Fruit fly (Drosophila melanogaster) whole organism, embryonic: Measurements from ENCODE around the gene sip3.

Experiments
- Asciz ChIP-seq: fragments of 200-800 bp; sonication (Bioruptor generic); optimal IDR thresholded peaks from 2 replicates; lab custom pipeline; 2017; ENCODE audit warnings: missing biosample characterization, mild to moderate bottlenecking, missing genetic modification characterization, missing genetic modification reagents
- CG13296 ChIP-seq: fragments of 200-800 bp; sonication (Bioruptor generic); optimal IDR thresholded peaks from 3 replicates; lab custom pipeline; 2018; ENCODE audit warnings: missing biosample characterization, mild to moderate bottlenecking, missing genetic modification characterization
- CG14441 ChIP-seq: fragments of 200-800 bp; sonication (Bioruptor generic); IDR thresholded peaks from 2 replicates; pipeline ENCODE4 v1.3.6; 2022; ENCODE audit warnings: missing biosample characterization, missing genetic modification characterization
- CG17328 ChIP-seq: fragments of 200-800 bp; sonication (Bioruptor generic); IDR thresholded peaks from 2 replicates; pipeline ENCODE4 v1.3.6; 2022; ENCODE audit warnings: missing biosample characterization, missing genetic modification characterization
- CG17359 ChIP-seq: fragments of 200-800 bp; sonication (Bioruptor generic); optimal IDR thresholded peaks from 3 replicates; lab custom pipeline; 2018; ENCODE audit warnings: missing biosample characterization, mild to moderate bottlenecking, missing genetic modification characterization, moderate library complexity
- CG30403 ChIP-seq: fragments of 200-800 bp; sonication (Bioruptor generic); optimal IDR thresholded peaks from 3 replicates; lab custom pipeline; 2016; ENCODE audit warnings: missing biosample characterization, missing genetic modification characterization
- CG31388 ChIP-seq: fragments of 200-800 bp; sonication (Bioruptor generic); optimal IDR thresholded peaks from 2 replicates; lab custom pipeline; 2016; ENCODE audit warnings: missing biosample characterization, missing genetic modification characterization
- CG32767 ChIP-seq: fragments of 200-800 bp; sonication (Bioruptor generic); IDR thresholded peaks from 2 replicates; pipeline ENCODE4 v1.3.6; 2022; ENCODE audit warnings: missing biosample characterization, missing genetic modification characterization
- CG32772 ChIP-seq: fragments of 200-800 bp; sonication (Bioruptor generic); IDR thresholded peaks from 2 replicates; pipeline ENCODE4 v1.3.6; 2022; ENCODE audit warnings: missing biosample characterization, missing genetic modification characterization
- CG4360 ChIP-seq: fragments of 200-800 bp; sonication (Bioruptor generic); IDR thresholded peaks from 2 replicates; pipeline ENCODE4 v1.3.6; 2022; ENCODE audit warnings: missing biosample characterization, missing genetic modification characterization
- CG6272 ChIP-seq: fragments of 200-800 bp; sonication (Bioruptor generic); IDR thresholded peaks from 2 replicates; pipeline ENCODE4 v1.3.6; 2022; ENCODE audit warnings: missing biosample characterization, missing genetic modification characterization
- CG6689 ChIP-seq: fragments of 200-800 bp; sonication (Bioruptor generic); IDR thresholded peaks from 2 replicates; pipeline ENCODE4 v1.3.6; 2022; ENCODE audit warnings: missing biosample characterization, missing genetic modification characterization
- CG7357 ChIP-seq: fragments of 200-800 bp; sonication (Bioruptor generic); IDR thresholded peaks from 3 replicates; pipeline ENCODE4 v1.3.6; 2022; ENCODE audit warnings: missing biosample characterization, missing genetic modification characterization
- CG7786 ChIP-seq: fragments of 200-800 bp; sonication (Bioruptor generic); optimal IDR thresholded peaks from 2 replicates; lab custom pipeline; 2016; ENCODE audit warnings: missing biosample characterization, missing genetic modification characterization
- CG8478 ChIP-seq: fragments of >200 bp; optimal IDR thresholded peaks from 2 replicates; lab custom pipeline; 2018
- CG8944 ChIP-seq: fragments of 200-800 bp; sonication (Bioruptor generic); optimal IDR thresholded peaks from 3 replicates; lab custom pipeline; 2016; ENCODE audit warnings: missing biosample characterization, missing genetic modification characterization
- CG9727 ChIP-seq: fragments of 200-800 bp; sonication (Bioruptor generic); optimal IDR thresholded peaks from 3 replicates; lab custom pipeline; 2017; ENCODE audit warnings: missing biosample characterization, mild to moderate bottlenecking, missing genetic modification characterization
- CG9797 ChIP-seq: fragments of 200-800 bp; sonication (Bioruptor generic); optimal IDR thresholded peaks from 3 replicates; lab custom pipeline; 2018; ENCODE audit warnings: missing biosample characterization, mild to moderate bottlenecking, missing genetic modification characterization
- Camta ChIP-seq: fragments of 200-800 bp; sonication (Bioruptor generic); optimal IDR thresholded peaks from 2 replicates; lab custom pipeline; 2016; ENCODE audit warnings: missing biosample characterization, missing genetic modification characterization
- Dip3 ChIP-seq: fragments of 200-800 bp; sonication (Bioruptor generic); optimal IDR thresholded peaks from 3 replicates; lab custom pipeline; 2016; ENCODE audit warnings: missing biosample characterization, missing genetic modification characterization
- Dp ChIP-seq: fragments of 200-800 bp; sonication (Bioruptor generic); optimal IDR thresholded peaks from 2 replicates; lab custom pipeline; 2018; ENCODE audit warnings: missing biosample characterization, mild to moderate bottlenecking, missing genetic modification characterization, moderate library complexity
- Dref ChIP-seq: fragments of 200-800 bp; sonication (Bioruptor generic); IDR thresholded peaks from 2 replicates; pipeline ENCODE4 v1.3.6; 2022; ENCODE audit warnings: missing biosample characterization, missing genetic modification characterization
- Fer2 ChIP-seq: fragments of 200-800 bp; sonication (Bioruptor generic); optimal IDR thresholded peaks from 2 replicates; lab custom pipeline; 2018; ENCODE audit warnings: missing biosample characterization, mild to moderate bottlenecking, missing genetic modification characterization, moderate library complexity
- Hand ChIP-seq: fragments of 200-800 bp; sonication (Bioruptor generic); optimal IDR thresholded peaks from 2 replicates; lab custom pipeline; 2017; ENCODE audit warnings: mild to moderate bottlenecking, missing biosample characterization, missing genetic modification reagents, missing genetic modification characterization
- Hr51 ChIP-seq, 2 experiments: fragments of 200-800 bp; sonication (Bioruptor generic); optimal IDR thresholded peaks; 2 replicates in 1 of 2; 3 replicates in 1 of 2; lab custom pipeline; 2016 to 2018; ENCODE audit warnings: missing biosample characterization in 2 of 2, missing genetic modification characterization in 2 of 2, mild to moderate bottlenecking in 1 of 2, moderate library complexity in 1 of 2
- MBD-R2 ChIP-seq: fragments of 200-800 bp; sonication (Bioruptor generic); IDR thresholded peaks from 2 replicates; pipeline ENCODE4 v1.3.6; 2022; ENCODE audit warnings: missing biosample characterization, missing genetic modification characterization
- Mrtf ChIP-seq: fragments of 200-800 bp; sonication (Bioruptor generic); IDR thresholded peaks from 3 replicates; pipeline ENCODE4 v1.3.6; 2022; ENCODE audit warnings: missing biosample characterization, missing genetic modification characterization
- Nf-YA ChIP-seq: fragments of 200-800 bp; sonication (Bioruptor generic); IDR thresholded peaks from 2 replicates; pipeline ENCODE4 v1.3.6; 2022; ENCODE audit warnings: missing biosample characterization, missing genetic modification characterization
- Taf1 ChIP-seq: fragments of 200-800 bp; sonication (Bioruptor generic); IDR thresholded peaks from 2 replicates; pipeline ENCODE4 v1.3.6; 2022; ENCODE audit warnings: missing biosample characterization, missing genetic modification characterization
- ase ChIP-seq: fragments of 200-800 bp; sonication (Bioruptor generic); IDR thresholded peaks from 3 replicates; pipeline ENCODE4 v1.3.6; 2022; ENCODE audit warnings: missing biosample characterization, missing genetic modification characterization
- bbx ChIP-seq: fragments of 200-800 bp; sonication (Bioruptor generic); IDR thresholded peaks from 2 replicates; pipeline ENCODE4 v1.3.6; 2022; ENCODE audit warnings: missing biosample characterization, missing genetic modification characterization; ENCODE audit not compliant: partially characterized antibody
- cg ChIP-seq: fragments of 200-800 bp; sonication (Bioruptor generic); optimal IDR thresholded peaks from 3 replicates; lab custom pipeline; 2019; ENCODE audit warnings: missing biosample characterization, mild to moderate bottlenecking, missing genetic modification characterization, moderate library complexity
- chinmo ChIP-seq: fragments of 200-800 bp; sonication (Bioruptor generic); IDR thresholded peaks from 4 replicates; pipeline ENCODE4 v1.3.6; 2022; ENCODE audit warnings: missing biosample characterization, missing genetic modification characterization; ENCODE audit not compliant: partially characterized antibody
- corto ChIP-seq: fragments of 200-800 bp; sonication (Bioruptor generic); optimal IDR thresholded peaks from 2 replicates; lab custom pipeline; 2016; ENCODE audit warnings: missing biosample characterization, mild to moderate bottlenecking, missing genetic modification characterization, moderate library complexity
- crol ChIP-seq: fragments of 200-800 bp; sonication (Bioruptor generic); IDR thresholded peaks from 2 replicates; pipeline ENCODE4 v1.3.6; 2022; ENCODE audit warnings: missing biosample characterization, missing genetic modification characterization
- dmrt11E ChIP-seq: fragments of 200-800 bp; sonication (Bioruptor generic); optimal IDR thresholded peaks from 3 replicates; lab custom pipeline; 2018; ENCODE audit warnings: missing biosample characterization, mild to moderate bottlenecking, missing genetic modification characterization, moderate library complexity
- ham ChIP-seq: fragments of 200-800 bp; sonication (Bioruptor generic); IDR thresholded peaks from 2 replicates; pipeline ENCODE4 v1.3.6; 2022; ENCODE audit warnings: missing biosample characterization, missing genetic modification characterization
- hbn ChIP-seq: fragments of 200-800 bp; sonication (Bioruptor generic); IDR thresholded peaks from 2 replicates; pipeline ENCODE4 v1.3.6; 2022; ENCODE audit warnings: missing biosample characterization, missing genetic modification characterization; ENCODE audit not compliant: partially characterized antibody
- her ChIP-seq: fragments of 200-800 bp; sonication (Bioruptor generic); optimal IDR thresholded peaks from 2 replicates; lab custom pipeline; 2016; ENCODE audit warnings: missing biosample characterization, missing genetic modification characterization
- oc ChIP-seq: fragments of 200-800 bp; sonication (Bioruptor generic); optimal IDR thresholded peaks from 2 replicates; lab custom pipeline; 2018; ENCODE audit warnings: missing biosample characterization, mild to moderate bottlenecking, missing genetic modification characterization, moderate library complexity
- peb ChIP-seq: fragments of 200-800 bp; sonication (Bioruptor generic); IDR thresholded peaks from 2 replicates; pipeline ENCODE4 v1.3.6; 2022; ENCODE audit warnings: missing biosample characterization, missing genetic modification characterization
- pfk ChIP-seq: fragments of 200-800 bp; sonication (Bioruptor generic); optimal IDR thresholded peaks from 2 replicates; lab custom pipeline; 2018; ENCODE audit warnings: missing biosample characterization, mild to moderate bottlenecking, missing genetic modification characterization, moderate library complexity
- phol ChIP-seq: fragments of 200-800 bp; sonication (Bioruptor generic); optimal IDR thresholded peaks from 3 replicates; lab custom pipeline; 2018; ENCODE audit warnings: missing biosample characterization, mild to moderate bottlenecking, missing genetic modification characterization, moderate library complexity
- psq ChIP-seq: fragments of 200-800 bp; sonication (Bioruptor generic); optimal IDR thresholded peaks from 2 replicates; lab custom pipeline; 2017; ENCODE audit warnings: missing biosample characterization, missing genetic modification characterization
- sd ChIP-seq: fragments of 200-800 bp; sonication (Bioruptor generic); optimal IDR thresholded peaks from 3 replicates; lab custom pipeline; 2018; ENCODE audit warnings: missing biosample characterization, mild to moderate bottlenecking, missing genetic modification characterization, moderate library complexity
- sim ChIP-seq: fragments of 200-800 bp; sonication (Bioruptor generic); IDR thresholded peaks from 2 replicates; pipeline ENCODE4 v1.3.6; 2022; ENCODE audit warnings: missing biosample characterization, missing genetic modification characterization
- tin ChIP-seq: fragments of 200-800 bp; sonication (Bioruptor generic); optimal IDR thresholded peaks from 3 replicates; lab custom pipeline; 2016; ENCODE audit warnings: missing biosample characterization, missing genetic modification characterization
- tup ChIP-seq: fragments of 200-800 bp; sonication (Bioruptor generic); optimal IDR thresholded peaks from 2 replicates; lab custom pipeline; 2016; ENCODE audit warnings: missing biosample characterization, mild to moderate bottlenecking, missing genetic modification characterization, moderate library complexity
- unc-4 ChIP-seq: fragments of 200-800 bp; sonication (Bioruptor generic); IDR thresholded peaks from 2 replicates; pipeline ENCODE4 v1.3.6; 2022; ENCODE audit warnings: missing biosample characterization, missing genetic modification characterization; ENCODE audit not compliant: partially characterized antibody
- zen2 ChIP-seq: fragments of 200-800 bp; sonication (Bioruptor generic); IDR thresholded peaks from 3 replicates; pipeline ENCODE4 v1.3.6; 2022; ENCODE audit warnings: missing biosample characterization, missing genetic modification characterization; ENCODE audit not compliant: partially characterized antibody

sip3 gene

dm6 chr3R:31744044-31744652 is 27.9 kb upstream of the sip3 start, which contains the start of gene CG1896 (continued):
- TF ChIP-seq CG8944 (GFP tag; lab: Kevin White, UChicago): no peak
- no peak for TF ChIP-seq sd (tag; lab: Kevin White, UChicago)
- TF ChIP-seq CG7786 (GFP tag; lab: Kevin White, UChicago): no peak
- TF ChIP-seq CG6272 (GFP tag; lab: Robert Waterston, UW): no peak
- peak; percentile 53 for TF ChIP-seq phol (tag; lab: Kevin White, UChicago)
- no peak for TF ChIP-seq Dref (GFP tag; lab: Robert Waterston, UW)
- TF ChIP-seq ase (GFP tag; lab: Robert Waterston, UW): no peak
- TF ChIP-seq Camta (GFP tag; lab: Kevin White, UChicago): no peak
- TF ChIP-seq CG8478 (lab: Kevin White, UChicago): no peak
- peak; percentile 76 for TF ChIP-seq MBD-R2 (GFP tag; lab: Robert Waterston, UW)
- TF ChIP-seq Mrtf (GFP tag; lab: Robert Waterston, UW): no peak
- peak in 1 of 2 experiments; percentile 30 for TF ChIP-seq Hr51 (GFP tag; optimal IDR thresholded peaks at IDR 0.05; lab: Kevin White, UChicago)
- peak; percentile 55 for TF ChIP-seq CG9727 (GFP tag; lab: Kevin White, UChicago)
- peak; percentile 45 for TF ChIP-seq CG30403 (GFP tag; lab: Kevin White, UChicago)
- TF ChIP-seq unc-4 (GFP tag; lab: Robert Waterston, UW): no peak
- no peak for TF ChIP-seq ham (GFP tag; lab: Robert Waterston, UW)
- TF ChIP-seq bbx (GFP tag; lab: Robert Waterston, UW): 0 out of 2 replicates have a peak, but pooled peaks have one; percentile 14
- no peak for TF ChIP-seq CG9797 (GFP tag; lab: Kevin White, UChicago)
- TF ChIP-seq CG31388: no peak
- TF ChIP-seq Fer2 (tag; lab: Kevin White, UChicago): no peak
- peak; percentile 48 for TF ChIP-seq tin (GFP tag; lab: Kevin White, UChicago)
- peak; percentile 36 for TF ChIP-seq CG13296 (GFP tag; lab: Kevin White, UChicago)
- TF ChIP-seq Dip3 (GFP tag; lab: Kevin White, UChicago): peak; percentile 28
- TF ChIP-seq corto (GFP tag; lab: Kevin White, UChicago): no peak
- TF ChIP-seq hbn: no peak
- TF ChIP-seq Hand (GFP tag; lab: Kevin White, UChicago): no peak
- no peak for TF ChIP-seq peb (GFP tag; lab: Robert Waterston, UW)
- no peak for TF ChIP-seq CG4360
- no peak for TF ChIP-seq zen2 (GFP tag; lab: Robert Waterston, UW)
- TF ChIP-seq her: no peak
- TF ChIP-seq CG6689 (GFP tag; lab: Robert Waterston, UW): peak; percentile 59; the same call in 1 of the 2 replicates
- peak; percentile 30 for TF ChIP-seq dmrt11E
- TF ChIP-seq Taf1 (GFP tag; lab: Robert Waterston, UW): peak; percentile 24; the same call in 1 of the 2 replicates
- 0 out of 3 replicates have a peak, but pooled peaks have one; percentile 30 for TF ChIP-seq CG7357 (GFP tag; lab: Robert Waterston, UW)
- peak; percentile 1 for TF ChIP-seq oc (tag; lab: Kevin White, UChicago)
- TF ChIP-seq CG17328: peak; percentile 63
- TF ChIP-seq CG32767 (GFP tag; lab: Robert Waterston, UW): peak; percentile 49; the same call in 1 of the 2 replicates
- no peak for TF ChIP-seq crol (GFP tag; lab: Robert Waterston, UW)
- peak; percentile 46; the same call in 1 of the 2 replicates for TF ChIP-seq CG14441 (GFP tag; lab: Robert Waterston, UW)
- TF ChIP-seq sim: no peak
- TF ChIP-seq cg (GFP tag; lab: Kevin White, UChicago): no peak
- TF ChIP-seq Nf-YA (GFP tag; lab: Robert Waterston, UW): peak; percentile 30; the same call in 1 of the 2 replicates
- no peak; the same call in 1 of the 2 replicates for TF ChIP-seq CG32772 (GFP tag; lab: Robert Waterston, UW)
- TF ChIP-seq Asciz: no peak
- no peak for TF ChIP-seq psq (GFP tag; lab: Kevin White, UChicago)
- no peak for TF ChIP-seq Dp (GFP tag; lab: Kevin White, UChicago)
- TF ChIP-seq pfk (GFP tag; lab: Kevin White, UChicago): no peak
- no peak for TF ChIP-seq chinmo (GFP tag; lab: Robert Waterston, UW)
- peak; percentile 2 for TF ChIP-seq tup (GFP tag; lab: Kevin White, UChicago)
- peak; percentile 55 for TF ChIP-seq CG17359 (tag; lab: Kevin White, UChicago)
